1 fruit fly cellular context compared by ENCODE assay signal in genomic region chr2L:4444457-4444856, dm6.
TF ChIP-seq lines count a peak whose summit lies in the region.

Gene morgue, minus strand, starts transcription at chr2L:4444680.
Gene Elp3, plus strand, starts transcription at chr2L:4444732.

TF ChIP-seq in whole organism, embryonic, 481 proteins besides CTCF, POLR2A, EP300 and RAD21 (continued from another document):
- TF ChIP-seq Dbx (GFP tag; IDR thresholded peaks at IDR 0.05; lab: Robert Waterston, UW) (no peak), CG10274 (GFP tag; optimal IDR thresholded peaks at IDR 0.05; lab: Kevin White, UChicago) (no peak), gcm (GFP tag; optimal IDR thresholded peaks at IDR 0.05; lab: Kevin White, UChicago) (no peak), hb (GFP tag; IDR thresholded peaks at IDR 0.05; lab: Robert Waterston, UW; ENCODE audit: partially characterized antibody) (0 out of 3 replicates have a peak, but pooled peaks have one; percentile 25), Fer1 (GFP tag; optimal IDR thresholded peaks at IDR 0.05; lab: Kevin White, UChicago) (peak; percentile 17), CG6175 (GFP tag; IDR thresholded peaks at IDR 0.05; lab: Robert Waterston, UW) (no peak), CG6854 (GFP tag; optimal IDR thresholded peaks at IDR 0.05; lab: Kevin White, UChicago) (no peak), wor (GFP tag; IDR thresholded peaks at IDR 0.05; lab: Robert Waterston, UW) (no peak), cwo (GFP tag; optimal IDR thresholded peaks at IDR 0.05; lab: Kevin White, UChicago) (peak; percentile 45), CG17568 (GFP tag; optimal IDR thresholded peaks at IDR 0.05; lab: Kevin White, UChicago) (no peak), CG4617 (GFP tag; optimal IDR thresholded peaks at IDR 0.05; lab: Kevin White, UChicago; ENCODE audit: borderline replicate concordance) (peak; percentile 86), YL-1 (GFP tag; optimal IDR thresholded peaks at IDR 0.05; lab: Kevin White, UChicago) (peak; percentile 89), sens (GFP tag; lab: Kevin White, UChicago) (peak; percentile 56), lilli (GFP tag; optimal IDR thresholded peaks at IDR 0.05; lab: Kevin White, UChicago) (no peak), exex (tag; optimal IDR thresholded peaks at IDR 0.05; lab: Kevin White, UChicago) (no peak), Sry-β (GFP tag; optimal IDR thresholded peaks at IDR 0.05; lab: Kevin White, UChicago) (no peak), Trl (optimal IDR thresholded peaks at IDR 0.05; lab: Kevin White, UChicago) (no peak), Trl (GFP tag; optimal IDR thresholded peaks at IDR 0.05; lab: Kevin White, UChicago) (no peak), CG18619 (GFP tag; optimal IDR thresholded peaks at IDR 0.05; lab: Kevin White, UChicago) (no peak), CG6254 (GFP tag; optimal IDR thresholded peaks at IDR 0.05; lab: Kevin White, UChicago) (no peak)
